Fruit fly (Drosophila melanogaster) whole organism: ENCODE results near the gene CG11227.

Source experiments
- pan ChIP-seq: fragments of >200 bp; optimal IDR thresholded peaks from 2 replicates; lab custom pipeline; 2017
- psq ChIP-seq: fragments of >200 bp; optimal IDR thresholded peaks from 2 replicates; lab custom pipeline; 2017
- usp ChIP-seq: fragments of >200 bp; optimal IDR thresholded peaks from 2 replicates; lab custom pipeline; 2017; ENCODE audit warnings: missing biosample characterization, missing genetic modification characterization, mixed read lengths

- TF ChIP-seq psq (no peak), pan (lab: Kevin White, UChicago) (no peak), usp (no peak)
Measured at dm6 chrX:20926950-20927349, 6.4 kb downstream of the CG11227 start, which contains the start of gene shakB.
